Fruit fly (Drosophila melanogaster) whole organism, embryonic: ENCODE measurements around the gene CG4278.

Source experiments
- ATbp ChIP-seq: fragments of 200-800 bp; sonication (Bioruptor generic); optimal IDR thresholded peaks from 2 replicates; lab custom pipeline; 2017; ENCODE audit warnings: missing biosample characterization, mild to moderate bottlenecking, missing genetic modification characterization, missing genetic modification reagents
- Asciz ChIP-seq: fragments of 200-800 bp; sonication (Bioruptor generic); optimal IDR thresholded peaks from 2 replicates; lab custom pipeline; 2017; ENCODE audit warnings: missing biosample characterization, mild to moderate bottlenecking, missing genetic modification characterization, missing genetic modification reagents
- CG10565 ChIP-seq: fragments of 200-800 bp; sonication (Bioruptor generic); optimal IDR thresholded peaks from 3 replicates; lab custom pipeline; 2016; ENCODE audit warnings: missing biosample characterization, mild to moderate bottlenecking, missing genetic modification characterization
- CG10654 ChIP-seq: fragments of 200-800 bp; sonication (Bioruptor generic); optimal IDR thresholded peaks from 2 replicates; lab custom pipeline; 2016; ENCODE audit warnings: missing biosample characterization, missing genetic modification characterization
- CG10979 ChIP-seq: fragments of 200-800 bp; sonication (Bioruptor generic); optimal IDR thresholded peaks from 2 replicates; lab custom pipeline; 2018; ENCODE audit warnings: missing biosample characterization, mild to moderate bottlenecking, missing genetic modification characterization, moderate library complexity
- CG11247 ChIP-seq: fragments of 200-800 bp; sonication (Bioruptor generic); IDR thresholded peaks from 2 replicates; pipeline ENCODE4 v1.3.6; 2022; ENCODE audit warnings: missing biosample characterization, missing genetic modification characterization
- CG13624 ChIP-seq: fragments of 200-800 bp; sonication (Bioruptor generic); optimal IDR thresholded peaks from 2 replicates; lab custom pipeline; 2016; ENCODE audit warnings: missing biosample characterization, missing genetic modification characterization
- CG1529 ChIP-seq: fragments of 200-800 bp; sonication (Bioruptor generic); optimal IDR thresholded peaks from 3 replicates; lab custom pipeline; 2018; ENCODE audit warnings: missing biosample characterization, missing genetic modification characterization
- CG16863 ChIP-seq: fragments of 200-800 bp; sonication (Bioruptor generic); optimal IDR thresholded peaks from 3 replicates; lab custom pipeline; 2016; ENCODE audit warnings: missing biosample characterization, missing genetic modification characterization
- CG18599 ChIP-seq: fragments of 200-800 bp; sonication (Bioruptor generic); optimal IDR thresholded peaks from 3 replicates; lab custom pipeline; 2017; ENCODE audit warnings: missing biosample characterization, missing genetic modification characterization, mild to moderate bottlenecking, moderate library complexity, missing genetic modification reagents
- CG31441 ChIP-seq: fragments of 200-800 bp; sonication (Bioruptor generic); IDR thresholded peaks from 2 replicates; pipeline ENCODE4 v1.3.6; 2022; ENCODE audit warnings: missing biosample characterization, missing genetic modification characterization
- CG33213 ChIP-seq: fragments of 200-800 bp; sonication (Bioruptor generic); optimal IDR thresholded peaks from 3 replicates; lab custom pipeline; 2016; ENCODE audit warnings: missing biosample characterization, missing genetic modification characterization
- CG4404 ChIP-seq: fragments of 200-800 bp; sonication (Bioruptor generic); IDR thresholded peaks from 2 replicates; pipeline ENCODE4 v1.3.6; 2022; ENCODE audit warnings: missing biosample characterization, missing genetic modification characterization
- CG6765 ChIP-seq: fragments of 200-800 bp; sonication (Bioruptor generic); optimal IDR thresholded peaks from 3 replicates; lab custom pipeline; 2017; ENCODE audit warnings: missing biosample characterization, mild to moderate bottlenecking, missing genetic modification characterization
- CG7357 ChIP-seq: fragments of 200-800 bp; sonication (Bioruptor generic); IDR thresholded peaks from 3 replicates; pipeline ENCODE4 v1.3.6; 2022; ENCODE audit warnings: missing biosample characterization, missing genetic modification characterization
- CG7745 ChIP-seq: fragments of 200-800 bp; sonication (Bioruptor generic); optimal IDR thresholded peaks from 2 replicates; lab custom pipeline; 2018; ENCODE audit warnings: missing biosample characterization, mild to moderate bottlenecking, missing genetic modification characterization, moderate library complexity
- CG7987 ChIP-seq: fragments of 200-800 bp; sonication (Bioruptor generic); optimal IDR thresholded peaks from 2 replicates; lab custom pipeline; 2018; ENCODE audit warnings: missing biosample characterization, mild to moderate bottlenecking, missing genetic modification characterization, moderate library complexity
- CG8765 ChIP-seq: fragments of 200-800 bp; sonication (Bioruptor generic); IDR thresholded peaks from 2 replicates; pipeline ENCODE4 v1.3.6; 2022; ENCODE audit warnings: missing biosample characterization, missing genetic modification characterization
- CG8924 ChIP-seq: fragments of 200-800 bp; optimal IDR thresholded peaks from 3 replicates; lab custom pipeline; 2019; ENCODE audit warnings: missing biosample characterization, mild to moderate bottlenecking, missing genetic modification characterization, moderate library complexity
- CG9727 ChIP-seq: fragments of 200-800 bp; sonication (Bioruptor generic); optimal IDR thresholded peaks from 3 replicates; lab custom pipeline; 2017; ENCODE audit warnings: missing biosample characterization, mild to moderate bottlenecking, missing genetic modification characterization
- CG9817 ChIP-seq: fragments of 200-800 bp; sonication (Bioruptor generic); optimal IDR thresholded peaks from 2 replicates; lab custom pipeline; 2018; ENCODE audit warnings: missing biosample characterization, mild to moderate bottlenecking, missing genetic modification characterization, moderate library complexity
- CoRest ChIP-seq: fragments of 200-800 bp; sonication (Bioruptor generic); optimal IDR thresholded peaks from 3 replicates; lab custom pipeline; 2018; ENCODE audit warnings: missing biosample characterization, mild to moderate bottlenecking, missing genetic modification characterization, moderate library complexity
- Dek ChIP-seq: fragments of 200-800 bp; sonication (Bioruptor generic); optimal IDR thresholded peaks from 3 replicates; lab custom pipeline; 2019; ENCODE audit warnings: missing biosample characterization, mild to moderate bottlenecking, missing genetic modification characterization, moderate library complexity
- E2f2 ChIP-seq: fragments of 200-800 bp; sonication (Bioruptor generic); IDR thresholded peaks from 2 replicates; pipeline ENCODE4 v1.3.6; 2022; ENCODE audit warnings: missing biosample characterization, missing genetic modification characterization
- Ets65A ChIP-seq: fragments of 200-800 bp; sonication (Bioruptor generic); peaks from one replicate; lab custom pipeline; 2016; ENCODE audit warnings: missing biosample characterization, missing genetic modification characterization
- Fer1 ChIP-seq: fragments of 200-800 bp; sonication (Bioruptor generic); optimal IDR thresholded peaks from 2 replicates; lab custom pipeline; 2017; ENCODE audit warnings: missing biosample characterization, mild to moderate bottlenecking, missing genetic modification characterization
- HHEX ChIP-seq: fragments of 200-800 bp; sonication (Bioruptor generic); optimal IDR thresholded peaks from 3 replicates; lab custom pipeline; 2017; ENCODE audit warnings: missing biosample characterization, mild to moderate bottlenecking, missing genetic modification characterization, missing genetic modification reagents
- HLH4C ChIP-seq: fragments of 200-800 bp; sonication (Bioruptor generic); IDR thresholded peaks from 3 replicates; pipeline ENCODE4 v1.3.6; 2022; ENCODE audit warnings: missing biosample characterization, missing genetic modification characterization; ENCODE audit not compliant: partially characterized antibody
- Mad ChIP-seq: fragments of 200-800 bp; sonication (Bioruptor generic); optimal IDR thresholded peaks from 2 replicates; lab custom pipeline; 2016; ENCODE audit warnings: missing biosample characterization, missing genetic modification characterization
- Meics ChIP-seq: fragments of 200-800 bp; sonication (Bioruptor generic); optimal IDR thresholded peaks from 2 replicates; lab custom pipeline; 2017; ENCODE audit warnings: missing biosample characterization, mild to moderate bottlenecking, missing genetic modification characterization
- NC2α ChIP-seq: fragments of 200-800 bp; sonication (Bioruptor generic); optimal IDR thresholded peaks from 2 replicates; lab custom pipeline; 2016; ENCODE audit warnings: missing biosample characterization, missing genetic modification characterization
- Nf-YB ChIP-seq: fragments of 200-800 bp; sonication (Bioruptor generic); optimal IDR thresholded peaks from 3 replicates; lab custom pipeline; 2019; ENCODE audit warnings: missing biosample characterization, mild to moderate bottlenecking, missing genetic modification characterization, moderate library complexity
- Sin3A ChIP-seq: fragments of >200 bp; optimal IDR thresholded peaks from 2 replicates; lab custom pipeline; 2018
- Ssrp ChIP-seq: fragments of 200-800 bp; sonication (Bioruptor generic); optimal IDR thresholded peaks from 2 replicates; lab custom pipeline; 2018; ENCODE audit warnings: missing biosample characterization, mild to moderate bottlenecking, missing genetic modification characterization, moderate library complexity
- al ChIP-seq: fragments of 200-800 bp; sonication (Bioruptor generic); IDR thresholded peaks from 2 replicates; pipeline ENCODE4 v1.3.6; 2022; ENCODE audit warnings: missing biosample characterization, missing genetic modification characterization
- ash1 ChIP-seq: fragments of 200-800 bp; sonication (Bioruptor generic); optimal IDR thresholded peaks from 2 replicates; lab custom pipeline; 2018; ENCODE audit warnings: missing biosample characterization, mild to moderate bottlenecking, missing genetic modification characterization
- bab2 ChIP-seq: fragments of 200-800 bp; sonication (Bioruptor generic); optimal IDR thresholded peaks from 2 replicates; lab custom pipeline; 2016; ENCODE audit warnings: missing biosample characterization, missing genetic modification characterization
- chif ChIP-seq, 2 experiments: fragments of 200-800 bp; sonication (Bioruptor generic); optimal IDR thresholded peaks; 3 replicates each; lab custom pipeline; 2016; ENCODE audit warnings: missing biosample characterization in 2 of 2, missing genetic modification characterization in 2 of 2
- dm ChIP-seq: fragments of 200-800 bp; sonication (Bioruptor generic); optimal IDR thresholded peaks from 3 replicates; lab custom pipeline; 2016; ENCODE audit warnings: missing biosample characterization, missing genetic modification characterization
- ems ChIP-seq: fragments of 200-800 bp; sonication (Bioruptor generic); optimal IDR thresholded peaks from 3 replicates; lab custom pipeline; 2016; ENCODE audit warnings: missing biosample characterization, missing genetic modification characterization
- fu2 ChIP-seq: fragments of 200-800 bp; sonication (Bioruptor generic); optimal IDR thresholded peaks from 2 replicates; lab custom pipeline; 2016; ENCODE audit warnings: missing biosample characterization, missing genetic modification characterization
- ken ChIP-seq: fragments of 200-800 bp; sonication (Bioruptor generic); IDR thresholded peaks from 3 replicates; pipeline ENCODE4 v1.3.6; 2022; ENCODE audit warnings: missing biosample characterization, missing genetic modification characterization
- lmd ChIP-seq: fragments of 200-800 bp; sonication (Bioruptor generic); IDR thresholded peaks from 2 replicates; pipeline ENCODE4 v1.3.6; 2022; ENCODE audit warnings: missing biosample characterization, missing genetic modification characterization
- lola ChIP-seq, 3 experiments: fragments of >200 bp in 2 of 3; fragments of 200-800 bp in 1 of 3; sonication (Bioruptor generic) in 1 of 3; optimal IDR thresholded peaks; 2 replicates each; lab custom pipeline; 2017 to 2019; ENCODE audit warnings: missing biosample characterization in 3 of 3, missing genetic modification characterization in 3 of 3, mild to moderate bottlenecking in 1 of 3, moderate library complexity in 1 of 3
- pum ChIP-seq: fragments of 200-800 bp; sonication (Bioruptor generic); optimal IDR thresholded peaks from 2 replicates; lab custom pipeline; 2016; ENCODE audit warnings: missing biosample characterization, missing genetic modification characterization
- ro ChIP-seq: fragments of 200-800 bp; sonication (Bioruptor generic); IDR thresholded peaks from 2 replicates; pipeline ENCODE4 v1.3.6; 2022; ENCODE audit warnings: missing biosample characterization, missing genetic modification characterization
- sens ChIP-seq: fragments of 200-800 bp; sonication (Bioruptor generic); peaks from one replicate; lab custom pipeline; 2016; ENCODE audit warnings: missing biosample characterization, missing genetic modification characterization
- sens-2 ChIP-seq: fragments of 200-800 bp; sonication (Bioruptor generic); IDR thresholded peaks from 2 replicates; pipeline ENCODE4 v1.3.6; 2022; ENCODE audit warnings: missing biosample characterization, missing genetic modification characterization
- sqz ChIP-seq: fragments of 200-800 bp; sonication (Bioruptor generic); optimal IDR thresholded peaks from 3 replicates; lab custom pipeline; 2018; ENCODE audit warnings: missing biosample characterization, mild to moderate bottlenecking, missing genetic modification characterization
- zen2 ChIP-seq: fragments of 200-800 bp; sonication (Bioruptor generic); IDR thresholded peaks from 3 replicates; pipeline ENCODE4 v1.3.6; 2022; ENCODE audit warnings: missing biosample characterization, missing genetic modification characterization; ENCODE audit not compliant: partially characterized antibody

Gene CG4278

DNA sequence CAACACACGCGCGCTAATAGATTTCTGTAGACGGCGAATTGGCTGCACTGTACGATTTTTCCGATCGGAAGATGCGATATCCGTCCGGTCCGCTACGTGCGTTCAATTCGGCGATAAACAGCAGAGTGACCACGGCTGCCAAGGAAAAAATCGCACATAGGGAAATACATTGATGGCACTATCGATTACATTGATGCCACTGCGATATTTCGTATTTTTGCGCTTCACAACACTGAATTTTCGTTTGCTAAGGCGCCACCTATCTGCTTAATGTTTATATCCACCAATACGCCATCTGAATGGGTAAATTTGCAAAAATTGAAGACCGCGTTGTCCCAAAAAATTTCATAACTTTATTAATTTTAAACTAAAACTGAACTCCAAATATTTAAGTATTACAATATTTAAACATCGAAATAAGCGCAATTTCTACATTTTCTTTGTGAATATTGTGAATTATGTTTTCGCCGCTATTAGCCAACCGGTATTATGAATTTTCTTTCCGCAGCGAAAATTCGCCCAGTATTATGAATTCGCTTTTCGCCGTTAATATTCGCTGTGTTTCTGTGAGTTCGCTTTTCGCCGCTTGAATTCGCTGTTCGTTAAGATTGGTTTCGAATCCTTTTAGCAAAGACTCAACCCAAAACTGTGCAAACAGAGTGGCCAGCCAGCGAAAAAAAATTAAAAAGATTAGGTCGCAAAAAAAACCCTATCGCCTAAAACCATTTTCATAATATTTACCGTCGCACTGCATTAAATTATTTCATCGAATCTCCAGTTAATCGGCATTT is 39.1 kb upstream of the CG4278 start, which contains the start of the genes crp and pkaap (continued):
- peak; percentile 74 for TF ChIP-seq CG7987 (GFP tag; lab: Kevin White, UChicago)
- TF ChIP-seq CG7745 (tag; lab: Kevin White, UChicago) = peak; percentile 34
- no peak for TF ChIP-seq Nf-YB (GFP tag; lab: Kevin White, UChicago)
- peak; percentile 48 for TF ChIP-seq CG9727
- TF ChIP-seq ems (GFP tag; lab: Kevin White, UChicago) = peak; percentile 68
- no peak for TF ChIP-seq ken (GFP tag; lab: Robert Waterston, UW)
- TF ChIP-seq sens-2 (GFP tag; lab: Robert Waterston, UW) = no peak
- peak; percentile 44 for TF ChIP-seq ash1 (GFP tag; lab: Kevin White, UChicago)
- TF ChIP-seq Ets65A = peak; percentile 99
- TF ChIP-seq ro = no peak
- peak; percentile 56 for TF ChIP-seq CoRest (tag; lab: Kevin White, UChicago)
- peak; percentile 49 for TF ChIP-seq ATbp
- TF ChIP-seq NC2α (GFP tag; lab: Kevin White, UChicago) = peak; percentile 75
- TF ChIP-seq CG10979 = peak; percentile 100
- no peak for TF ChIP-seq sqz
- peak; percentile 95 for TF ChIP-seq CG33213 (GFP tag; lab: Kevin White, UChicago)
- no peak for TF ChIP-seq CG8765
- peak; percentile 19 for TF ChIP-seq CG6765 (GFP tag; lab: Kevin White, UChicago)
- peak; percentile 70 for TF ChIP-seq CG9817 (tag; lab: Kevin White, UChicago)
- TF ChIP-seq CG1529 (GFP tag; lab: Kevin White, UChicago) = peak; percentile 61
- TF ChIP-seq CG11247 = no peak
- TF ChIP-seq pum (GFP tag; lab: Kevin White, UChicago) = peak; percentile 87
- peak; percentile 82 for TF ChIP-seq CG16863 (GFP tag; lab: Kevin White, UChicago)
- peak; percentile 77 for TF ChIP-seq fu2 (GFP tag; lab: Kevin White, UChicago)
- TF ChIP-seq CG10654 = peak; percentile 82
- peak; percentile 90 for TF ChIP-seq bab2 (GFP tag; lab: Kevin White, UChicago)
- TF ChIP-seq lmd (GFP tag; lab: Robert Waterston, UW) = no peak
- no peak for TF ChIP-seq E2f2 (GFP tag; lab: Robert Waterston, UW)
- TF ChIP-seq chif (GFP tag; optimal IDR thresholded peaks at IDR 0.05; lab: Kevin White, UChicago) = peak; percentile 73 to 89
- TF ChIP-seq zen2 (GFP tag; lab: Robert Waterston, UW) = no peak
- peak; percentile 75 for TF ChIP-seq Dek (tag; lab: Kevin White, UChicago)
- peak; percentile 72 for TF ChIP-seq Sin3A (lab: Kevin White, UChicago)
- TF ChIP-seq Ssrp (tag; lab: Kevin White, UChicago) = no peak
- peak; percentile 75 for TF ChIP-seq HHEX
- TF ChIP-seq CG10565 (GFP tag; lab: Kevin White, UChicago) = peak; percentile 23
- no peak for TF ChIP-seq HLH4C
- peak in 1 of 3 experiments; percentile 14 for TF ChIP-seq lola (GFP tag; optimal IDR thresholded peaks at IDR 0.05; lab: Kevin White, UChicago)
- TF ChIP-seq Fer1 (GFP tag; lab: Kevin White, UChicago) = peak; percentile 54
- peak; percentile 97 for TF ChIP-seq sens (GFP tag; lab: Kevin White, UChicago)
- peak; percentile 89 for TF ChIP-seq dm
- TF ChIP-seq Asciz (GFP tag; lab: Kevin White, UChicago) = peak; percentile 66
- peak; percentile 71 for TF ChIP-seq Mad
- TF ChIP-seq Meics = peak; percentile 67
- TF ChIP-seq CG13624 (GFP tag; lab: Kevin White, UChicago) = peak; percentile 78
- no peak for TF ChIP-seq al (GFP tag; lab: Robert Waterston, UW)
- no peak for TF ChIP-seq CG31441 (GFP tag; lab: Robert Waterston, UW)
- TF ChIP-seq CG4404 = no peak
- peak; percentile 49 for TF ChIP-seq CG8924
- TF ChIP-seq CG18599 (GFP tag; lab: Kevin White, UChicago) = peak; percentile 78
- peak; percentile 51; the same call in 1 of the 3 replicates for TF ChIP-seq CG7357 (GFP tag; lab: Robert Waterston, UW)
